Worm (Caenorhabditis elegans) whole organism, late embryonic: ENCODE measurements around the gene F28B4.3.

Experiments
- ahr-1 ChIP-seq: sonication (generic microtip); optimal IDR thresholded peaks from 2 replicates; lab custom pipeline; 2016; ENCODE audit warnings: missing genetic modification characterization, missing compliant biosample characterization
- hlh-13 ChIP-seq: fragments of 200-800 bp; sonication (Bioruptor generic); optimal IDR thresholded peaks from 2 replicates; lab custom pipeline; 2018; ENCODE audit warnings: mild to moderate bottlenecking, missing genetic modification characterization, missing compliant biosample characterization
- hlh-30 ChIP-seq: sonication (generic microtip); optimal IDR thresholded peaks from 2 replicates; lab custom pipeline; 2017; ENCODE audit warnings: antibody characterized with exemption, missing genetic modification characterization, missing compliant biosample characterization; ENCODE audit not compliant: insufficient read depth
- nhr-11 ChIP-seq: fragments of 150-350 bp; optimal IDR thresholded peaks from 2 replicates; lab custom pipeline; 2014; ENCODE audit warnings: missing biosample characterization, missing genetic modification characterization
- sox-4 ChIP-seq: sonication (generic microtip); optimal IDR thresholded peaks from 2 replicates; lab custom pipeline; 2017; ENCODE audit warnings: mild to moderate bottlenecking, missing genetic modification characterization, inconsistent platforms, missing compliant biosample characterization
- tbx-2 ChIP-seq: sonication (generic microtip); optimal IDR thresholded peaks from 2 replicates; lab custom pipeline; 2016; ENCODE audit warnings: missing genetic modification characterization, missing compliant biosample characterization

- TF ChIP-seq nhr-11 (tag; lab: Kevin White, UChicago) (no peak), ahr-1 (tag; lab: Kevin White, UChicago) (no peak), sox-4 (no peak), hlh-13 (GFP tag; lab: Kevin White, UChicago) (no peak), tbx-2 (tag; lab: Kevin White, UChicago) (no peak), hlh-30 (tag; lab: Kevin White, UChicago) (no peak)
Observed at ce11 chrX:3209523-3209922, 25.7 kb downstream of the F28B4.3 start, which contains the start of gene F28B4.4.
